Worm (Caenorhabditis elegans): ENCODE data around the gene pph-1.
A peak's percentile ranks its signal among the peaks of the same experiment; 100 is the strongest.

pph-1 gene

ce11 chrV:10718037-10718436 is 15.7 kb downstream of the pph-1 start:
- TF ChIP-seq ztf-4 (tag; optimal IDR thresholded peaks at IDR 0.05) (no peak), nhr-19 (GFP tag; conservative IDR thresholded peaks at IDR 0.05) (no peak), nhr-20 (tag; optimal IDR thresholded peaks at IDR 0.05) (no peak), C04F5.9 (tag; optimal IDR thresholded peaks at IDR 0.05) (no peak), efl-3 (GFP tag; optimal IDR thresholded peaks at IDR 0.05) (no peak), dsc-1 (tag; optimal IDR thresholded peaks at IDR 0.05) (peak; percentile 60), fkh-10 (GFP tag; optimal IDR thresholded peaks at IDR 0.05) (no peak), efl-1 (optimal IDR thresholded peaks at IDR 0.05) (no peak), efl-1 (GFP tag; optimal IDR thresholded peaks at IDR 0.05 in 1 of 2) (peak in 1 of 2 experiments; percentile 59), fkh-8 (tag; optimal IDR thresholded peaks at IDR 0.05) (peak; percentile 29), nhr-12 (tag; optimal IDR thresholded peaks at IDR 0.05) (no peak)

- TF ChIP-seq lin-13 (GFP tag; optimal IDR thresholded peaks at IDR 0.05) (no peak), ama-1 (optimal IDR thresholded peaks at IDR 0.05) (peak; percentile 16), lir-3 (tag; optimal IDR thresholded peaks at IDR 0.05; ENCODE audit: poor library complexity) (no peak), elt-2 (tag; optimal IDR thresholded peaks at IDR 0.05) (no peak), hlh-4 (tag; optimal IDR thresholded peaks at IDR 0.05) (no peak), lsy-2 (tag; optimal IDR thresholded peaks at IDR 0.05) (peak in 1 of 2 experiments; percentile 44), C04F5.9 (tag; optimal IDR thresholded peaks at IDR 0.05) (no peak), lin-35 (GFP tag; optimal IDR thresholded peaks at IDR 0.05) (peak in 1 of 2 experiments; percentile 10), C16A3.4 (tag; optimal IDR thresholded peaks at IDR 0.05) (peak; percentile 31), fkh-8 (tag; optimal IDR thresholded peaks at IDR 0.05) (peak; percentile 8), fos-1 (tag; optimal IDR thresholded peaks at IDR 0.05) (no peak), ceh-88 (GFP tag; IDR thresholded peaks at IDR 0.05) (no peak), ceh-8 (GFP tag; optimal IDR thresholded peaks at IDR 0.05) (no peak), dsc-1 (tag; optimal IDR thresholded peaks at IDR 0.05) (peak; percentile 24), sptf-1 (tag; optimal IDR thresholded peaks at IDR 0.05) (no peak), isw-1 (GFP tag; IDR thresholded peaks at IDR 0.05) (no peak), hlh-17 (GFP tag; optimal IDR thresholded peaks at IDR 0.05; ENCODE audit: borderline replicate concordance) (no peak), unc-30 (tag; optimal IDR thresholded peaks at IDR 0.05) (no peak), vab-15 (tag; optimal IDR thresholded peaks at IDR 0.05) (no peak), tbx-2 (tag; optimal IDR thresholded peaks at IDR 0.05) (no peak), nhr-11 (tag; optimal IDR thresholded peaks at IDR 0.05) (no peak), nhr-12 (tag; optimal IDR thresholded peaks at IDR 0.05) (no peak), zag-1 (tag; optimal IDR thresholded peaks at IDR 0.05) (no peak), grh-1 (GFP tag; IDR thresholded peaks at IDR 0.05) (no peak), xbp-1 (tag; optimal IDR thresholded peaks at IDR 0.05) (peak; percentile 14), snpc-4 (tag; optimal IDR thresholded peaks at IDR 0.05) (no peak), ztf-4 (tag; optimal IDR thresholded peaks at IDR 0.05) (no peak), efl-3 (GFP tag; optimal IDR thresholded peaks at IDR 0.05) (no peak), zip-4 (GFP tag; optimal IDR thresholded peaks at IDR 0.05) (no peak), pax-3 (tag; optimal IDR thresholded peaks at IDR 0.05) (no peak), aly-2 (tag; optimal IDR thresholded peaks at IDR 0.05) (no peak), skn-1 (tag; optimal IDR thresholded peaks at IDR 0.05) (peak; percentile 6), lin-39 (tag; optimal IDR thresholded peaks at IDR 0.05) (peak; percentile 54), nhr-77 (tag; optimal IDR thresholded peaks at IDR 0.05) (no peak), pag-3 (tag; optimal IDR thresholded peaks at IDR 0.05; ENCODE audit: borderline replicate concordance, insufficient read depth) (no peak), jun-1 (tag; optimal IDR thresholded peaks at IDR 0.05) (no peak), pqm-1 (tag; optimal IDR thresholded peaks at IDR 0.05) (no peak), nhr-19 (GFP tag; conservative IDR thresholded peaks at IDR 0.05) (peak; percentile 52), nhr-76 (tag; optimal IDR thresholded peaks at IDR 0.05) (no peak), lin-14 (GFP tag; optimal IDR thresholded peaks at IDR 0.05) (peak; percentile 64), mef-2 (tag; optimal IDR thresholded peaks at IDR 0.05) (no peak), unc-62 (GFP tag; optimal IDR thresholded peaks at IDR 0.05) (no peak), unc-86 (tag; optimal IDR thresholded peaks at IDR 0.05) (no peak), egl-13 (tag; optimal IDR thresholded peaks at IDR 0.05) (peak; percentile 31), hpl-2 (GFP tag; optimal IDR thresholded peaks at IDR 0.05) (no peak), efl-1 (optimal IDR thresholded peaks at IDR 0.05) (no peak), efl-1 (GFP tag; optimal IDR thresholded peaks at IDR 0.05 in 1 of 2) (peak in 1 of 2 experiments; percentile 59)
Observed at ce11 chrV:10719019-10719832, 16.9 kb downstream of the pph-1 start.

Measured in whole organism, L1 larva.